Fruit fly (Drosophila melanogaster): ENCODE data around the gene CG10650.

DNA sequence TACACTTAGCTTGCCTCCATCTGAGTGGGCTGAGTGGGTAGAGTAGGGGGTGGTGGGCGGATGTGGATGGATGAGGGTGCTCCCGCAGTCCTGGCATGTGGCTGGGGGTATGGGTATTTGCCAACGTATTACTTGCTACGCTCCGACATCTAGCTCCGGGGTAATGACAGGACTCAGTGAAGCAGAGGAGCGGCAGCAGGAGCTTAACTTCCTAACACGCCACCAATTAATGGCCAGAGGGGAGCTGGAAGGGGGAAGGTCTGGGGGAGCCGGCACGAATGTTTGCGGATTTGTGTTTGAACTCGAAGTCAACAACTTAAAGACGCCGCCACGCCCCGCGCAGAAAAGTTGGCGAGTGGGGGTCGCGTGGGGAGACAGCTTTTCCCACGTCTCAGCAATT is 22.5 kb upstream of the CG10650 start:
- no peak for TF ChIP-seq z (GFP tag; IDR thresholded peaks at IDR 0.05)
- TF ChIP-seq CG32767 (GFP tag; IDR thresholded peaks at IDR 0.05), result no peak
- TF ChIP-seq fu2 (GFP tag; optimal IDR thresholded peaks at IDR 0.05), result no peak
- TF ChIP-seq dysf (GFP tag; IDR thresholded peaks at IDR 0.05), result no peak
- no peak for TF ChIP-seq Xrp1 (GFP tag; IDR thresholded peaks at IDR 0.05)
- no peak for TF ChIP-seq wor (GFP tag; IDR thresholded peaks at IDR 0.05)
- no peak for TF ChIP-seq Neu2 (GFP tag; optimal IDR thresholded peaks at IDR 0.05; ENCODE audit: borderline replicate concordance)
- no peak for TF ChIP-seq Pdp1 (GFP tag; optimal IDR thresholded peaks at IDR 0.05)
- TF ChIP-seq Blimp-1 (GFP tag; optimal IDR thresholded peaks at IDR 0.05), result no peak
- no peak for TF ChIP-seq CG30403 (GFP tag; optimal IDR thresholded peaks at IDR 0.05)
- TF ChIP-seq ro (GFP tag; IDR thresholded peaks at IDR 0.05), result no peak
- TF ChIP-seq gcm2 (GFP tag; optimal IDR thresholded peaks at IDR 0.05), result no peak

Measured in whole organism, embryonic.